Fruit fly (Drosophila melanogaster): ENCODE measurements around the gene Reck.

DNA sequence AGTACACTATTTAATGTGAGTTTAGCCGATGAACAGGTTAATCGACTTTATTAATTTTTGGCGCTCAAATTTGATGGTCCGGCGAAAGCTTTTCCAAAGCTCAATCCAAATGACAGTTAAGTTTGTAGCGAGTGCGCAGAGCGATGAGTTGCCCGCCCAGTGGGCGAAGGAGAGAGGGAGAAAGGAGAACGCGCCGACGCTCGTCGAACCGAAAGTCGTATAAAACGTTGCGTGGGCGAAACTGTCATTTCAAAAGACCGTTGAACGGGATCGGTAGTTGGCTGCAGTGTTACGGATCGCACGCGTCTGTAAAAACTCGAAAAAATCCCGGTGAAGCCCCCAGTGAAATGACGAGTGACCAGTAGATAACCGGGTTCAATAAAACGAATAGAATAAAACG, 21.8 kb downstream of the Reck start, which contains the start of gene Zip71B:
- TF ChIP-seq Dll (optimal IDR thresholded peaks at IDR 0.05): no peak
- no peak for TF ChIP-seq usp (GFP tag; optimal IDR thresholded peaks at IDR 0.05)
- TF ChIP-seq CG8478 (optimal IDR thresholded peaks at IDR 0.05): no peak
- TF ChIP-seq pan (optimal IDR thresholded peaks at IDR 0.05): no peak

Measured in whole organism.